Fruit fly (Drosophila melanogaster): Measurements from ENCODE around the gene ema.

dm6 chr3R:16449187-16449973 lies 7.9 kb upstream of the ema start:
- TF ChIP-seq Dll (optimal IDR thresholded peaks at IDR 0.05) (no peak), usp (GFP tag; optimal IDR thresholded peaks at IDR 0.05) (no peak), psq (optimal IDR thresholded peaks at IDR 0.05) (no peak)

All from whole organism.